Fruit fly (Drosophila melanogaster) whole organism, embryonic: ENCODE results near the gene CG5892.

Experiments used
- Ada2b ChIP-seq: fragments of 200-800 bp; sonication (Bioruptor generic); IDR thresholded peaks from 2 replicates; pipeline ENCODE4 v1.3.6; 2022; ENCODE audit warnings: missing biosample characterization, missing genetic modification characterization
- B-H2 ChIP-seq: fragments of 200-800 bp; sonication (Bioruptor generic); optimal IDR thresholded peaks from 2 replicates; lab custom pipeline; 2018; ENCODE audit warnings: missing biosample characterization, mild to moderate bottlenecking, missing genetic modification characterization
- BEAF-32 ChIP-seq: fragments of 200-800 bp; sonication (Bioruptor generic); optimal IDR thresholded peaks from 3 replicates; lab custom pipeline; 2017; ENCODE audit warnings: missing biosample characterization, missing genetic modification characterization, mild to moderate bottlenecking, moderate library complexity, missing genetic modification reagents
- Blimp-1 ChIP-seq: fragments of 200-800 bp; sonication (Bioruptor generic); optimal IDR thresholded peaks from 3 replicates; lab custom pipeline; 2018; ENCODE audit warnings: missing biosample characterization, missing genetic modification characterization, mild to moderate bottlenecking, moderate library complexity, missing genetic modification reagents
- C15 ChIP-seq: fragments of 200-800 bp; sonication (Bioruptor generic); IDR thresholded peaks from 3 replicates; pipeline ENCODE4 v1.3.6; 2022; ENCODE audit warnings: missing biosample characterization, missing genetic modification characterization
- CG10543 ChIP-seq: fragments of 200-800 bp; sonication (Bioruptor generic); optimal IDR thresholded peaks from 3 replicates; lab custom pipeline; 2017; ENCODE audit warnings: missing biosample characterization, mild to moderate bottlenecking, missing genetic modification characterization, moderate library complexity
- CG10654 ChIP-seq: fragments of 200-800 bp; sonication (Bioruptor generic); optimal IDR thresholded peaks from 2 replicates; lab custom pipeline; 2016; ENCODE audit warnings: missing biosample characterization, missing genetic modification characterization
- CG11456 ChIP-seq: fragments of 200-800 bp; sonication (Bioruptor generic); IDR thresholded peaks from 3 replicates; pipeline ENCODE4 v1.3.6; 2022; ENCODE audit warnings: missing biosample characterization, missing genetic modification characterization
- CG12155 ChIP-seq: fragments of 200-800 bp; sonication (Bioruptor generic); optimal IDR thresholded peaks from 3 replicates; lab custom pipeline; 2016; ENCODE audit warnings: missing biosample characterization, missing genetic modification characterization
- CG1233 ChIP-seq: fragments of 200-800 bp; sonication (Bioruptor generic); optimal IDR thresholded peaks from 4 replicates; lab custom pipeline; 2018; ENCODE audit warnings: missing biosample characterization, mild to moderate bottlenecking, missing genetic modification characterization
- CG12744 ChIP-seq: fragments of 200-800 bp; sonication (Bioruptor generic); optimal IDR thresholded peaks from 2 replicates; lab custom pipeline; 2016; ENCODE audit warnings: missing biosample characterization, missing genetic modification characterization
- CG12769 ChIP-seq: fragments of 200-800 bp; sonication (Bioruptor generic); optimal IDR thresholded peaks from 2 replicates; lab custom pipeline; 2019; ENCODE audit warnings: missing biosample characterization, mild to moderate bottlenecking, missing genetic modification characterization, moderate library complexity
- CG13894 ChIP-seq: fragments of 200-800 bp; sonication (Bioruptor generic); optimal IDR thresholded peaks from 3 replicates; lab custom pipeline; 2018; ENCODE audit warnings: missing biosample characterization, mild to moderate bottlenecking, missing genetic modification characterization, moderate library complexity
- CG14014 ChIP-seq: fragments of 200-800 bp; sonication (Bioruptor generic); IDR thresholded peaks from 2 replicates; pipeline ENCODE4 v1.3.6; 2022; ENCODE audit warnings: missing biosample characterization, missing genetic modification characterization
- CG14050 ChIP-seq: fragments of 200-800 bp; sonication (Bioruptor generic); IDR thresholded peaks from 3 replicates; pipeline ENCODE4 v1.3.6; 2022; ENCODE audit warnings: missing biosample characterization, missing genetic modification characterization
- CG14710 ChIP-seq: fragments of 200-800 bp; sonication (Bioruptor generic); optimal IDR thresholded peaks from 3 replicates; lab custom pipeline; 2019; ENCODE audit warnings: missing biosample characterization, mild to moderate bottlenecking, missing genetic modification characterization, moderate library complexity
- CG18011 ChIP-seq: fragments of 200-800 bp; sonication (Bioruptor generic); optimal IDR thresholded peaks from 2 replicates; lab custom pipeline; 2017; ENCODE audit warnings: missing biosample characterization, missing genetic modification characterization, mild to moderate bottlenecking, moderate library complexity, missing genotype
- CG18262 ChIP-seq: fragments of 200-800 bp; optimal IDR thresholded peaks from 3 replicates; lab custom pipeline; 2019; ENCODE audit warnings: missing biosample characterization, mild to moderate bottlenecking, missing genetic modification characterization, moderate library complexity
- CG2120 ChIP-seq: fragments of 200-800 bp; sonication (Bioruptor generic); optimal IDR thresholded peaks from 3 replicates; lab custom pipeline; 2016; ENCODE audit warnings: missing biosample characterization, missing genetic modification characterization
- CG2678 ChIP-seq: fragments of 200-800 bp; sonication (Bioruptor generic); optimal IDR thresholded peaks from 3 replicates; lab custom pipeline; 2019; ENCODE audit warnings: missing biosample characterization, mild to moderate bottlenecking, missing genetic modification characterization, moderate library complexity
- CG6683 ChIP-seq: fragments of 200-800 bp; sonication (Bioruptor generic); optimal IDR thresholded peaks from 2 replicates; lab custom pipeline; 2017; ENCODE audit warnings: missing biosample characterization, mild to moderate bottlenecking, missing genetic modification characterization, missing genetic modification reagents
- CG6689 ChIP-seq: fragments of 200-800 bp; sonication (Bioruptor generic); IDR thresholded peaks from 2 replicates; pipeline ENCODE4 v1.3.6; 2022; ENCODE audit warnings: missing biosample characterization, missing genetic modification characterization
- CG8089 ChIP-seq: fragments of 200-800 bp; sonication (Bioruptor generic); optimal IDR thresholded peaks from 3 replicates; lab custom pipeline; 2016; ENCODE audit warnings: missing biosample characterization, missing genetic modification characterization
- CG9817 ChIP-seq: fragments of 200-800 bp; sonication (Bioruptor generic); optimal IDR thresholded peaks from 2 replicates; lab custom pipeline; 2018; ENCODE audit warnings: missing biosample characterization, mild to moderate bottlenecking, missing genetic modification characterization, moderate library complexity
- CTCF ChIP-seq: fragments of 200-800 bp; sonication (Bioruptor generic); optimal IDR thresholded peaks from 2 replicates; lab custom pipeline; 2017; ENCODE audit warnings: missing biosample characterization, mild to moderate bottlenecking, missing genetic modification characterization, moderate library complexity
- CoRest ChIP-seq: fragments of 200-800 bp; sonication (Bioruptor generic); optimal IDR thresholded peaks from 3 replicates; lab custom pipeline; 2018; ENCODE audit warnings: missing biosample characterization, mild to moderate bottlenecking, missing genetic modification characterization, moderate library complexity
- CrebB ChIP-seq: fragments of 200-800 bp; sonication (Bioruptor generic); optimal IDR thresholded peaks from 3 replicates; lab custom pipeline; 2018; ENCODE audit warnings: missing biosample characterization, mild to moderate bottlenecking, missing genetic modification characterization
- Dad ChIP-seq: fragments of 200-800 bp; sonication (Bioruptor generic); optimal IDR thresholded peaks from 3 replicates; lab custom pipeline; 2016; ENCODE audit warnings: missing biosample characterization, missing genetic modification characterization
- Dbx ChIP-seq: fragments of 200-800 bp; sonication (Bioruptor generic); IDR thresholded peaks from 3 replicates; pipeline ENCODE4 v1.3.6; 2022; ENCODE audit warnings: missing biosample characterization, missing genetic modification characterization
- Deaf1 ChIP-seq: fragments of 200-800 bp; optimal IDR thresholded peaks from 3 replicates; lab custom pipeline; 2019; ENCODE audit warnings: missing biosample characterization, mild to moderate bottlenecking, missing genetic modification characterization, moderate library complexity
- Doc3 ChIP-seq: fragments of 200-800 bp; sonication (Bioruptor generic); IDR thresholded peaks from 3 replicates; pipeline ENCODE4 v1.3.6; 2022; ENCODE audit warnings: missing biosample characterization, missing genetic modification characterization; ENCODE audit not compliant: partially characterized antibody
- Fer2 ChIP-seq: fragments of 200-800 bp; sonication (Bioruptor generic); optimal IDR thresholded peaks from 2 replicates; lab custom pipeline; 2018; ENCODE audit warnings: missing biosample characterization, mild to moderate bottlenecking, missing genetic modification characterization, moderate library complexity
- HHEX ChIP-seq: fragments of 200-800 bp; sonication (Bioruptor generic); optimal IDR thresholded peaks from 3 replicates; lab custom pipeline; 2017; ENCODE audit warnings: missing biosample characterization, mild to moderate bottlenecking, missing genetic modification characterization, missing genetic modification reagents
- Hmr ChIP-seq: fragments of 200-800 bp; sonication (Bioruptor generic); optimal IDR thresholded peaks from 3 replicates; lab custom pipeline; 2017; ENCODE audit warnings: mild to moderate bottlenecking, missing biosample characterization, missing genetic modification reagents, missing genetic modification characterization
- Myb ChIP-seq: fragments of 200-800 bp; sonication (Bioruptor generic); optimal IDR thresholded peaks from 2 replicates; lab custom pipeline; 2016; ENCODE audit warnings: missing biosample characterization, missing genetic modification characterization
- Rfx ChIP-seq: fragments of 200-800 bp; sonication (Bioruptor generic); IDR thresholded peaks from 2 replicates; pipeline ENCODE4 v1.3.6; 2022; ENCODE audit warnings: missing biosample characterization, missing genetic modification characterization
- Ssrp ChIP-seq: fragments of 200-800 bp; sonication (Bioruptor generic); optimal IDR thresholded peaks from 2 replicates; lab custom pipeline; 2018; ENCODE audit warnings: missing biosample characterization, mild to moderate bottlenecking, missing genetic modification characterization, moderate library complexity
- al ChIP-seq: fragments of 200-800 bp; sonication (Bioruptor generic); IDR thresholded peaks from 2 replicates; pipeline ENCODE4 v1.3.6; 2022; ENCODE audit warnings: missing biosample characterization, missing genetic modification characterization
- ato ChIP-seq: fragments of 200-800 bp; sonication (Bioruptor generic); IDR thresholded peaks from 2 replicates; pipeline ENCODE4 v1.3.6; 2022; ENCODE audit warnings: missing biosample characterization, missing genetic modification characterization; ENCODE audit not compliant: partially characterized antibody
- bcd ChIP-seq: fragments of 200-800 bp; sonication (Bioruptor generic); optimal IDR thresholded peaks from 2 replicates; lab custom pipeline; 2017; ENCODE audit warnings: missing biosample characterization, mild to moderate bottlenecking, missing genetic modification characterization
- emc ChIP-seq: fragments of 200-800 bp; sonication (Bioruptor generic); optimal IDR thresholded peaks from 2 replicates; lab custom pipeline; 2016; ENCODE audit warnings: missing biosample characterization, missing genetic modification characterization
- hb ChIP-seq: fragments of 200-800 bp; sonication (Bioruptor generic); IDR thresholded peaks from 3 replicates; pipeline ENCODE4 v1.3.6; 2022; ENCODE audit warnings: missing biosample characterization, missing genetic modification characterization; ENCODE audit not compliant: partially characterized antibody
- insv ChIP-seq, 2 experiments: fragments of 200-800 bp; sonication (Bioruptor generic); optimal IDR thresholded peaks; 3 replicates each; lab custom pipeline; 2016 to 2018; ENCODE audit warnings: missing biosample characterization in 2 of 2, missing genetic modification characterization in 2 of 2
- nom ChIP-seq: fragments of 200-800 bp; sonication (Bioruptor generic); optimal IDR thresholded peaks from 2 replicates; lab custom pipeline; 2017; ENCODE audit warnings: missing biosample characterization, missing genetic modification characterization, mild to moderate bottlenecking, moderate library complexity, missing genetic modification reagents
- oc ChIP-seq: fragments of 200-800 bp; sonication (Bioruptor generic); optimal IDR thresholded peaks from 2 replicates; lab custom pipeline; 2018; ENCODE audit warnings: missing biosample characterization, mild to moderate bottlenecking, missing genetic modification characterization, moderate library complexity
- pfk ChIP-seq: fragments of 200-800 bp; sonication (Bioruptor generic); optimal IDR thresholded peaks from 2 replicates; lab custom pipeline; 2018; ENCODE audit warnings: missing biosample characterization, mild to moderate bottlenecking, missing genetic modification characterization, moderate library complexity
- sc ChIP-seq, 3 experiments: fragments of >200 bp in 2 of 3; fragments of 200-800 bp in 1 of 3; sonication (Bioruptor generic) in 1 of 3; optimal IDR thresholded peaks; 2 replicates in 2 of 3; 3 replicates in 1 of 3; lab custom pipeline; 2017; ENCODE audit warnings: mild to moderate bottlenecking in 1 of 3, missing biosample characterization in 1 of 3, missing genetic modification characterization in 1 of 3, missing genetic modification reagents in 1 of 3
- sob ChIP-seq: fragments of 200-800 bp; sonication (Bioruptor generic); IDR thresholded peaks from 2 replicates; pipeline ENCODE4 v1.3.6; 2022; ENCODE audit warnings: missing biosample characterization, missing genetic modification characterization
- zen ChIP-seq: fragments of 200-800 bp; sonication (Bioruptor generic); optimal IDR thresholded peaks from 3 replicates; lab custom pipeline; 2018; ENCODE audit warnings: missing biosample characterization, mild to moderate bottlenecking, missing genetic modification characterization, moderate library complexity

Gene CG5892

dm6 chr3R:21246492-21247061 lies 4.2 kb downstream of the CG5892 start, which contains the start of gene ETHR (continued):
- TF ChIP-seq pfk (GFP tag; lab: Kevin White, UChicago) (no peak), CG6689 (GFP tag; lab: Robert Waterston, UW) (no peak), CG6683 (GFP tag; lab: Kevin White, UChicago) (peak; percentile 27), Blimp-1 (GFP tag; lab: Kevin White, UChicago) (no peak), Dad (GFP tag; lab: Kevin White, UChicago) (no peak), CG8089 (no peak), hb (GFP tag; lab: Robert Waterston, UW) (no peak), al (GFP tag; lab: Robert Waterston, UW) (0 out of 2 replicates have a peak, but pooled peaks have one; percentile 30), B-H2 (GFP tag; lab: Kevin White, UChicago) (peak; percentile 56), BEAF-32 (GFP tag; lab: Kevin White, UChicago) (peak; percentile 35), CG14014 (GFP tag; lab: Robert Waterston, UW) (peak; percentile 58; the same call in 1 of the 2 replicates), sob (peak; percentile 48; the same call in 1 of the 2 replicates), Hmr (GFP tag; lab: Kevin White, UChicago) (peak; percentile 83), Deaf1 (tag; lab: Kevin White, UChicago) (peak; percentile 51), CG18262 (tag; lab: Kevin White, UChicago) (no peak), CTCF (GFP tag; lab: Kevin White, UChicago) (peak; percentile 79), CG12155 (GFP tag; lab: Kevin White, UChicago) (peak; percentile 61), CG9817 (peak; percentile 3), Rfx (GFP tag; lab: Robert Waterston, UW) (peak; percentile 69), CG14050 (GFP tag; lab: Robert Waterston, UW) (no peak), Myb (GFP tag; lab: Kevin White, UChicago) (no peak), nom (GFP tag; lab: Kevin White, UChicago) (no peak), Ssrp (tag; lab: Kevin White, UChicago) (no peak), CG18011 (GFP tag; lab: Kevin White, UChicago) (peak; percentile 43), CG1233 (peak; percentile 22), HHEX (peak; percentile 68), Fer2 (no peak), CG2120 (peak; percentile 72), CoRest (tag; lab: Kevin White, UChicago) (peak; percentile 54), C15 (GFP tag; lab: Robert Waterston, UW) (no peak), sc (optimal IDR thresholded peaks at IDR 0.05; lab: Kevin White, UChicago) (no peak), sc (GFP tag; optimal IDR thresholded peaks at IDR 0.05; lab: Kevin White, UChicago) (no peak), CG12769 (peak; percentile 91), CG12744 (GFP tag; lab: Kevin White, UChicago) (peak; percentile 19), insv (GFP tag; optimal IDR thresholded peaks at IDR 0.05; lab: Kevin White, UChicago) (no peak), CG14710 (tag; lab: Kevin White, UChicago) (no peak), bcd (peak; percentile 39), CG10654 (GFP tag; lab: Kevin White, UChicago) (no peak), Dbx (GFP tag; lab: Robert Waterston, UW) (peak; percentile 67; the same call in 2 of the 3 replicates), CG2678 (tag; lab: Kevin White, UChicago) (peak; percentile 73), Ada2b (GFP tag; lab: Robert Waterston, UW) (no peak), oc (no peak), CG10543 (GFP tag; lab: Kevin White, UChicago) (peak; percentile 61), CG11456 (peak; percentile 73; the same call in 2 of the 3 replicates), CG13894 (tag; lab: Kevin White, UChicago) (peak; percentile 95), emc (no peak), ato (GFP tag; lab: Robert Waterston, UW) (no peak), zen (tag; lab: Kevin White, UChicago) (no peak), CrebB (tag; lab: Kevin White, UChicago) (peak; percentile 25), Doc3 (no peak)
